Worm (Caenorhabditis elegans) whole organism, late embryonic: ENCODE results near the gene ptr-8.

Experiments used
- F13H6.1 ChIP-seq: sonication (generic microtip); optimal IDR thresholded peaks from 2 replicates; lab custom pipeline; 2016; ENCODE audit warnings: missing genetic modification characterization, missing compliant biosample characterization
- ceh-34 ChIP-seq: sonication (generic microtip); optimal IDR thresholded peaks from 2 replicates; lab custom pipeline; 2016; ENCODE audit warnings: mild to moderate bottlenecking, missing genetic modification characterization, missing compliant biosample characterization
- nhr-11 ChIP-seq: fragments of 150-350 bp; optimal IDR thresholded peaks from 2 replicates; lab custom pipeline; 2014; ENCODE audit warnings: missing biosample characterization, missing genetic modification characterization
- unc-86 ChIP-seq: sonication (generic microtip); optimal IDR thresholded peaks from 2 replicates; lab custom pipeline; 2016; ENCODE audit warnings: missing genetic modification characterization, missing compliant biosample characterization

DNA sequence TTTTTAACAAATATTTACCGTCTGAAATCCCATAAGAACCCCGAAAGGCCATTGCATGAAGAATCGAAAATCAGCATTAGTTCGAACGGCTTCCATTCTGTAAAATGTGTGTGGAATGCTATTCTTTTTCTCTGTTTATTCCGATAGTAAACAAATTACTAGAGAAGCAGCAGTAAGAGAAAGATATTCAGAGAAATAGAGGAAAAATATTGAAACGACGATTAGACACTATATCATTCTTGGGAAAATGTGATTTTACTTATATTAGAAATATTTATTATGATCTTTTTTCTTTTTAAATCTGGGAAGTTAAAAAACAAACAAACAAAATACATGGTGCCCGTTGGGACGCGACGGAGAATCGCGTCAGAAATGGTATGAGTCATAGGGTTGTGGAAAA, 45.6 kb upstream of the ptr-8 start, which contains the start of gene M106.8:
- TF ChIP-seq ceh-34 (tag; lab: Kevin White, UChicago) (no peak), F13H6.1 (tag; lab: Kevin White, UChicago) (no peak), unc-86 (no peak), nhr-11 (no peak)
